Fruit fly (Drosophila melanogaster) whole organism, adult: ENCODE results near the gene CG42557.

Source experiments
- CG33017 ChIP-seq: fragments of 200-800 bp; sonication (Bioruptor generic); optimal IDR thresholded peaks from 2 replicates; lab custom pipeline; 2018; ENCODE audit warnings: missing biosample characterization, mild to moderate bottlenecking, missing genetic modification characterization, moderate library complexity
- CG7101 ChIP-seq: fragments of 200-800 bp; sonication (Bioruptor generic); optimal IDR thresholded peaks from 2 replicates; lab custom pipeline; 2018; ENCODE audit warnings: missing biosample characterization, mild to moderate bottlenecking, missing genetic modification characterization, moderate library complexity
- Mnt ChIP-seq: fragments of 200-800 bp; sonication (Bioruptor generic); optimal IDR thresholded peaks from 2 replicates; lab custom pipeline; 2016; ENCODE audit warnings: missing biosample characterization, mild to moderate bottlenecking, missing genetic modification characterization
- cic ChIP-seq: fragments of 200-800 bp; sonication (Bioruptor generic); optimal IDR thresholded peaks from 2 replicates; lab custom pipeline; 2017; ENCODE audit warnings: missing biosample characterization, mild to moderate bottlenecking, missing genetic modification characterization, moderate library complexity
- ovo ChIP-seq: fragments of 200-800 bp; sonication (Bioruptor generic); optimal IDR thresholded peaks from 2 replicates; lab custom pipeline; 2016; ENCODE audit warnings: missing biosample characterization, missing genetic modification characterization
- toe ChIP-seq: fragments of 200-800 bp; sonication (Bioruptor generic); optimal IDR thresholded peaks from 2 replicates; lab custom pipeline; 2016; ENCODE audit warnings: missing biosample characterization, missing genetic modification characterization

DNA sequence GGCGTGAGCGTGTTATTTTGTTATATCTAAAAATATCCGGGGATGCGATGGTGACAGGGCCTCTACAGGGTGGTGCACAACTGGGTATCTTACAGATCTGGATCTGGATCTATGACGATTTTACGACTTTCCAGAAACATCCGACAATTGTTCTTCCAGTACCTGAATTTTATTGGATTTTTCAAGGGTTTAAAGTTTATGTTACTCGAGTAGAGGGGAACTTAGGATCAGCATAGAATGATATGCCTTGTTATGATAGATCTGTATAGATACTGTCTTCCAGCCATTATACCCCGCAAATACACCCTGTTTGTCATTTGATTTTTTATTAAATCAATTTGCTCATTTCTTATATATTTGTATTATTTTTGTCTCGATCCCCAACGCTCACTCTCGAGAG is 38.7 kb upstream of the CG42557 start:
- TF ChIP-seq cic (GFP tag; lab: Kevin White, UChicago), result no peak
- peak; percentile 3 for TF ChIP-seq toe (GFP tag; lab: Kevin White, UChicago)
- TF ChIP-seq ovo (GFP tag; lab: Kevin White, UChicago), result no peak
- peak; percentile 2 for TF ChIP-seq CG33017 (tag; lab: Kevin White, UChicago)
- TF ChIP-seq Mnt (GFP tag; lab: Kevin White, UChicago), result no peak
- TF ChIP-seq CG7101 (tag; lab: Kevin White, UChicago), result no peak
